Worm (Caenorhabditis elegans) whole organism, midembryonic: ENCODE data around the gene ZK688.9.

Experiments used
- T22C8.4 ChIP-seq: fragments of 200-800 bp; sonication (Bioruptor generic); IDR thresholded peaks from 2 replicates; pipeline ENCODE4 v1.3.6; 2022; ENCODE audit warnings: missing genetic modification characterization, missing compliant biosample characterization
- cog-1 ChIP-seq: sonication (generic microtip); optimal IDR thresholded peaks from 2 replicates; lab custom pipeline; 2016; ENCODE audit warnings: missing genetic modification characterization, missing compliant biosample characterization
- flt-1 ChIP-seq: fragments of 200-800 bp; sonication (Bioruptor generic); IDR thresholded peaks from 2 replicates; pipeline ENCODE4 v1.3.6; 2022; ENCODE audit warnings: missing genetic modification characterization, missing compliant biosample characterization
- klf-2 ChIP-seq: fragments of 200-800 bp; sonication (Bioruptor generic); conservative IDR thresholded peaks from 2 replicates; pipeline ENCODE4 v1.3.6; 2022; ENCODE audit warnings: missing genetic modification reagents, missing genetic modification characterization, missing compliant biosample characterization
- med-1 ChIP-seq: sonication (generic microtip); optimal IDR thresholded peaks from 2 replicates; lab custom pipeline; 2017; ENCODE audit warnings: missing genetic modification characterization, mild to moderate bottlenecking, missing compliant biosample characterization, antibody characterized with exemption, missing genetic modification reagents; ENCODE audit not compliant: insufficient read depth
- tab-1 ChIP-seq: fragments of 200-800 bp; sonication (Bioruptor generic); IDR thresholded peaks from 2 replicates; pipeline ENCODE4 v1.3.6; 2022; ENCODE audit warnings: missing genetic modification characterization, missing compliant biosample characterization
- ztf-23 ChIP-seq: fragments of 200-800 bp; sonication (Bioruptor generic); IDR thresholded peaks from 2 replicates; pipeline ENCODE4 v1.3.6; 2022; ENCODE audit warnings: missing genetic modification reagents, missing genetic modification characterization, missing compliant biosample characterization
- ztf-29 ChIP-seq: fragments of 200-800 bp; sonication (Bioruptor generic); IDR thresholded peaks from 2 replicates; pipeline ENCODE4 v1.3.6; 2022; ENCODE audit warnings: missing genetic modification reagents, missing genetic modification characterization, missing compliant biosample characterization

ce11 chrIII:7889036-7889435 lies 6.2 kb upstream of the ZK688.9 start:
- TF ChIP-seq flt-1 (GFP tag; lab: Robert Waterston, UW) (no peak), ztf-29 (GFP tag; lab: Robert Waterston, UW) (no peak), T22C8.4 (GFP tag; lab: Robert Waterston, UW) (no peak), tab-1 (GFP tag; lab: Robert Waterston, UW) (no peak), cog-1 (tag; lab: Kevin White, UChicago) (no peak), klf-2 (GFP tag; lab: Robert Waterston, UW) (no peak), med-1 (GFP tag; lab: Kevin White, UChicago) (no peak), ztf-23 (GFP tag; lab: Robert Waterston, UW) (no peak)
